Worm (Caenorhabditis elegans) whole organism, midembryonic: ENCODE results near the gene F13A7.12.

Experiments
- cog-1 ChIP-seq: sonication (generic microtip); optimal IDR thresholded peaks from 2 replicates; lab custom pipeline; 2016; ENCODE audit warnings: missing genetic modification characterization, missing compliant biosample characterization
- flt-1 ChIP-seq: fragments of 200-800 bp; sonication (Bioruptor generic); IDR thresholded peaks from 2 replicates; pipeline ENCODE4 v1.3.6; 2022; ENCODE audit warnings: missing genetic modification characterization, missing compliant biosample characterization
- ztf-23 ChIP-seq: fragments of 200-800 bp; sonication (Bioruptor generic); IDR thresholded peaks from 2 replicates; pipeline ENCODE4 v1.3.6; 2022; ENCODE audit warnings: missing genetic modification reagents, missing genetic modification characterization, missing compliant biosample characterization

DNA sequence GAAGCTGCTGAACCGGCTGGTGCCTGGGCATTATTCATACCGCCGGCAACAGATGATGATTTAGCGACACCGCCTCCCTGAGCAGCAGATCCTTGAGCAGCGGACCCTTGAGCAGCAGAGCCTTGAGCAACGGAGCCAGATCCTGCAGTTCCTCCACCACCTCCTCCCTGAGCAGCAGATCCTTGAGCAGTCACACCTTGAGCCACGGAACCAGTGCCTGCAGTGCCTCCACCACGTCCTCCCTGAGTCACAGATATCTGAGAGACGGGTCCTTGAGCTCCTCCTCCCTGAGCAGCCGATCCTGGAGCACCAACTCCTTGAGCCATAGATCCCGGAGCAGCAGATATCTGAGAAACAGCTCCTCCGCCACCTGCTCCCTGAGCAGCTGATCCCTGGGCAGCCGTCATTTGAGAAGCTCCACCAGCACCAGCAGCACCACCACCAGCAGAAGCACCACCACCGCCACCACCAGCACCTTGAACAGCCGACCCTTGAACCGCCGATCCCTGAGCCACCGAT lies 19.4 kb upstream of the F13A7.12 start:
- no peak for TF ChIP-seq cog-1 (tag; lab: Kevin White, UChicago)
- TF ChIP-seq flt-1: no peak
- no peak for TF ChIP-seq ztf-23 (GFP tag; lab: Robert Waterston, UW)
